Worm (Caenorhabditis elegans): ENCODE measurements around the gene F13B12.7.

F13B12.7 gene

DNA sequence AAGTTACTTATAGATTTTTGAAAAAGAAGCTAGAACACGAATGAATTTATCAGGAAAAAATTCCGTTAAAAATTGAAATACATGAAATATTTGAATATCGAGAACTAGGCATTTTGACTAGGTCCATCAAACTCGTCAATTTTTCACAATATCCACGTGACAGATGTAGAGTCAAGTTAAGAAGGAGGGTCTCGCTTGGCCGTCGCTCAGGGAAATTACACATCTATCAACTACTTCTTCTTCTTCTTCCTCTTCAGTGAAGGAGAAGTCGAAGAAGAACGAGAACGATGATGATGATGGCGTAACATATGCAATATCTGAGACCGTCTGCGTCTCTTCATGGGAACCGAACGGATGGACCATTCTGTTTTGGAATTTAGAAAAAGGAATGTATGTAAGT lies 23.7 kb upstream of the F13B12.7 start:
- TF ChIP-seq rnt-1 (tag; optimal IDR thresholded peaks at IDR 0.05), result peak; percentile 4
- no peak for TF ChIP-seq ztf-11 (tag; optimal IDR thresholded peaks at IDR 0.05)
- TF ChIP-seq blmp-1 (tag; optimal IDR thresholded peaks at IDR 0.05), result no peak
- TF ChIP-seq unc-62 (GFP tag; optimal IDR thresholded peaks at IDR 0.05), result no peak
- TF ChIP-seq alr-1 (tag; optimal IDR thresholded peaks at IDR 0.05; ENCODE audit: borderline replicate concordance), result no peak

DNA sequence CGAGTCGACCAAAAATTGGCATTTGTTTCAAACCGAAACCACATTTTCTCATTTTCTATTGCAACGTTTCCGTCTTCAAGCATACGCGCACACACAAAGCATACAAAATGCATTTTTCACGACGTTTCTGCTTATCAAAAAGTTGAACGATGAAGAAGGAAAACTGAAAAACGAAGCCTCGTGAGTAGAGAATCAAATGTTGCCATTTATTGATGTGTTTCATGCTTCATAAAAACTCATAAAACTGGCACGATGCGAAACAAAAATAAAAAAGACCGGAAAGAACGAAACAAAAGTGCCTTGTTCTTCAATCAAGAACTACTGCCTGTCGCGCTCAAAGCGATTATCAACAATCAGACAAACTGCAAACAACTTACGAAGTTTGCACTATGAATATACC lies 23.2 kb upstream of the F13B12.7 start:
- TF ChIP-seq lin-35 (GFP tag; optimal IDR thresholded peaks at IDR 0.05) (peak in 1 of 2 experiments; percentile 21), mep-1 (tag; optimal IDR thresholded peaks at IDR 0.05) (peak; percentile 15), tlp-1 (tag; optimal IDR thresholded peaks at IDR 0.05) (no peak), elt-2 (tag; optimal IDR thresholded peaks at IDR 0.05) (peak; percentile 2), dpl-1 (GFP tag; optimal IDR thresholded peaks at IDR 0.05) (no peak), lin-13 (GFP tag; optimal IDR thresholded peaks at IDR 0.05) (no peak), nhr-28 (tag; optimal IDR thresholded peaks at IDR 0.05) (no peak), sptf-1 (tag; optimal IDR thresholded peaks at IDR 0.05) (no peak)

DNA sequence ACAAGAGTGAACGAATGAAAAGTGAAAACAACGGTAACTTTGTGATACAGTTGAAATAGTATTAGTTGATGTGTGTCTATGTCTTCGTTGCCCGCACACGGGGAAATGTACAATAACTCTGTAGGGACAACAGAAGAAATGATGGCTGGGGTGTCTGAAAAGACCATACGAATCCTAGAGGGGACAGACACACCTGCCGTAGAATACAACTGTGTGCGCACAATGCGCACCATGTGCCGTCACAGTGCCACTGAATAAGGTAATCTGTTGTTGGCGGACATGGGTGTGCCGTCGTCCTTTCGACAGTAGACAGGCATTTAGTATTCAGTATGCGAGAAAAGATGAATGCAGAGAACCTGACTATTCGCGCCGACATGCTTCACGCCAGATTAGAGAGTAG lies 22.4 kb upstream of the F13B12.7 start:
- TF ChIP-seq ztf-11 (tag; optimal IDR thresholded peaks at IDR 0.05), result no peak
- peak; percentile 51 for TF ChIP-seq lin-14 (GFP tag; optimal IDR thresholded peaks at IDR 0.05)
- TF ChIP-seq rnt-1 (tag; optimal IDR thresholded peaks at IDR 0.05), result peak; percentile 15
- TF ChIP-seq alr-1 (tag; optimal IDR thresholded peaks at IDR 0.05; ENCODE audit: borderline replicate concordance), result no peak
- TF ChIP-seq snu-23 (GFP tag; optimal IDR thresholded peaks at IDR 0.05), result peak; percentile 28
- peak; percentile 36 for TF ChIP-seq nhr-85 (tag)
- TF ChIP-seq blmp-1 (tag; optimal IDR thresholded peaks at IDR 0.05), result peak; percentile 61

DNA sequence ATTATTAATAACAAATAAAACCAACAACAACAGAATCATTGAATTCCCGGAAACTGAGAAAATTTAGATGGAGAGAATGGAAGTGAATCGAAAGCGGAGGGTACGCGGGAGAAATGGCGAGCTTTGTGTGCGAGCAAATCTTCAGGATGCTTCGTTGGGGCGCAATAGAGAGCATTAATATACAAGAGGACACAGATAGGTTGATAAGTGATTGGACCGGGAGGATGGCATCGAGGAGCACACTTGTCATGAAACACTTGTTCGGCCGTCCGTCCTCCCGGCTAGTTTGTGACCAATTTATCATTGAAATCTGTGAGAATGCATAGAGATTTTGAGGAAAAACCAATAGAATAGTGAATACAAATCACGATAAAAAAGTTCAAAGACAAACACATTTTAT lies 21.4 kb upstream of the F13B12.7 start:
- TF ChIP-seq lin-39 (tag; optimal IDR thresholded peaks at IDR 0.05) (no peak), mab-9 (GFP tag; IDR thresholded peaks at IDR 0.05) (no peak), lsy-2 (tag; optimal IDR thresholded peaks at IDR 0.05) (no peak), lin-14 (GFP tag; optimal IDR thresholded peaks at IDR 0.05) (peak; percentile 58), mef-2 (tag; optimal IDR thresholded peaks at IDR 0.05) (no peak), ets-5 (GFP tag; IDR thresholded peaks at IDR 0.05) (no peak), rnt-1 (tag; optimal IDR thresholded peaks at IDR 0.05) (peak; percentile 39), skn-1 (tag; optimal IDR thresholded peaks at IDR 0.05) (no peak), ztf-11 (tag; optimal IDR thresholded peaks at IDR 0.05) (no peak), nhr-47 (tag; optimal IDR thresholded peaks at IDR 0.05) (no peak), fkh-4 (tag; optimal IDR thresholded peaks at IDR 0.05; ENCODE audit: borderline replicate concordance) (no peak), unc-30 (tag; optimal IDR thresholded peaks at IDR 0.05) (no peak), nhr-85 (tag) (no peak), pqm-1 (tag; optimal IDR thresholded peaks at IDR 0.05) (no peak), nhr-71 (tag; optimal IDR thresholded peaks at IDR 0.05) (peak; percentile 3), aly-2 (tag; optimal IDR thresholded peaks at IDR 0.05) (no peak), nhr-11 (tag; optimal IDR thresholded peaks at IDR 0.05) (no peak), ceh-88 (GFP tag; IDR thresholded peaks at IDR 0.05) (no peak)

DNA sequence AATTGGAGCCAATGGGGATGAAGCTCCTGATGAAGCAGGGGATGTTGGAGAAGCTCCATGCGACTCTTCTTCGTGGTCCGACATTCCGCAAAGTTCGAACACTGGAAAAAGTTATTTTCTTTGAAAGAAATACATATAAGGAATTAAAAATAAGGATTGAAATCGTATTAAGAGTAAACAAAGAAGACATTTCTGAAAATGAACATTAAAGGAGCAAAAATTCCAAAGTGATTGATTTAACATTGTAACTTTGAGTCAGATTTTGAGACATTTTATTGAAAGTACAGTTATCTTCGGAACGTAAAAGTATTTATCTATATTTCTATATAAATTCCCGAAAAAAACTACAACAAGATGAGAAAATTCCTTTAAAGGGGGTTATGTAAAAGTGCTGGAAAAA lies 19.1 kb upstream of the F13B12.7 start, which contains the start of gene F13B12.1:
Gene F13B12.1 (minus strand): TSS at position 101 of the 400 bp plus-strand sequence.
- no peak for TF ChIP-seq ets-5 (GFP tag; IDR thresholded peaks at IDR 0.05)
- TF ChIP-seq fkh-10 (GFP tag; optimal IDR thresholded peaks at IDR 0.05), result no peak
- TF ChIP-seq unc-98 (GFP tag; IDR thresholded peaks at IDR 0.05), result no peak
- no peak for TF ChIP-seq ama-1 (optimal IDR thresholded peaks at IDR 0.05)
- TF ChIP-seq skn-1 (tag; optimal IDR thresholded peaks at IDR 0.05), result no peak
- TF ChIP-seq lin-15B (tag; optimal IDR thresholded peaks at IDR 0.05), result no peak
- no peak for TF ChIP-seq nhr-47 (tag; optimal IDR thresholded peaks at IDR 0.05)
- TF ChIP-seq efl-1 (optimal IDR thresholded peaks at IDR 0.05), result no peak
- TF ChIP-seq efl-1 (GFP tag; optimal IDR thresholded peaks at IDR 0.05 in 1 of 2), result no peak

All from whole organism, L1 larva.